Worm (Caenorhabditis elegans) whole organism, L4 larva: ENCODE results near the gene F47C12.13.

ENCODE experiments used
- dmd-6 ChIP-seq: fragments of 200-800 bp; sonication (Bioruptor generic); IDR thresholded peaks from 2 replicates; pipeline ENCODE4 v1.3.6; 2022; ENCODE audit warnings: missing genetic modification reagents, missing genetic modification characterization, missing compliant biosample characterization
- lin-29 ChIP-seq: fragments of 200-800 bp; sonication (Bioruptor generic); IDR thresholded peaks from 2 replicates; pipeline ENCODE4 v1.3.6; 2022; ENCODE audit warnings: missing genetic modification reagents, missing genetic modification characterization, missing compliant biosample characterization

- TF ChIP-seq lin-29 (GFP tag; lab: Robert Waterston, UW) (no peak), dmd-6 (GFP tag; lab: Robert Waterston, UW) (no peak)
Measured at ce11 chrIV:4005166-4005565, 10.9 kb upstream of the F47C12.13 start.
